Worm (Caenorhabditis elegans) whole organism, L2 larva: Measurements from ENCODE around the gene gst-40.

Source experiments
- aly-2 ChIP-seq: fragments of 150-350 bp; optimal IDR thresholded peaks from 2 replicates; lab custom pipeline; 2014; ENCODE audit warnings: missing biosample characterization, missing genetic modification characterization
- ama-1 ChIP-seq: fragments of 150-350 bp; optimal IDR thresholded peaks from 2 replicates; lab custom pipeline; 2018; ENCODE audit warnings: inconsistent platforms
- fos-1 ChIP-seq: fragments of 150-350 bp; optimal IDR thresholded peaks from 2 replicates; lab custom pipeline; 2014; ENCODE audit warnings: missing biosample characterization, missing genetic modification characterization
- lin-13 ChIP-seq: fragments of 150-350 bp; optimal IDR thresholded peaks from 2 replicates; lab custom pipeline; 2014; ENCODE audit warnings: missing biosample characterization, missing genetic modification reagents, missing genetic modification characterization
- nhr-11 ChIP-seq: fragments of 150-350 bp; optimal IDR thresholded peaks from 2 replicates; lab custom pipeline; 2014; ENCODE audit warnings: missing biosample characterization, missing genetic modification characterization
- nhr-237 ChIP-seq: fragments of 150-350 bp; optimal IDR thresholded peaks from 2 replicates; lab custom pipeline; 2014; ENCODE audit warnings: missing biosample characterization, missing genetic modification characterization
- nhr-77 ChIP-seq: fragments of 150-350 bp; optimal IDR thresholded peaks from 2 replicates; lab custom pipeline; 2014; ENCODE audit warnings: missing biosample characterization, missing genetic modification characterization
- unc-39 ChIP-seq: fragments of 150-350 bp; optimal IDR thresholded peaks from 2 replicates; lab custom pipeline; 2014; ENCODE audit warnings: missing biosample characterization, missing genetic modification characterization
- unc-62 ChIP-seq: fragments of 150-350 bp; optimal IDR thresholded peaks from 2 replicates; lab custom pipeline; 2014; ENCODE audit warnings: missing biosample characterization, missing genetic modification reagents, missing genetic modification characterization
- zag-1 ChIP-seq: fragments of 150-350 bp; optimal IDR thresholded peaks from 2 replicates; lab custom pipeline; 2014; ENCODE audit warnings: missing biosample characterization, missing genetic modification characterization
- ztf-4 ChIP-seq: fragments of 150-350 bp; optimal IDR thresholded peaks from 2 replicates; lab custom pipeline; 2014; ENCODE audit warnings: missing biosample characterization, missing genetic modification characterization

DNA sequence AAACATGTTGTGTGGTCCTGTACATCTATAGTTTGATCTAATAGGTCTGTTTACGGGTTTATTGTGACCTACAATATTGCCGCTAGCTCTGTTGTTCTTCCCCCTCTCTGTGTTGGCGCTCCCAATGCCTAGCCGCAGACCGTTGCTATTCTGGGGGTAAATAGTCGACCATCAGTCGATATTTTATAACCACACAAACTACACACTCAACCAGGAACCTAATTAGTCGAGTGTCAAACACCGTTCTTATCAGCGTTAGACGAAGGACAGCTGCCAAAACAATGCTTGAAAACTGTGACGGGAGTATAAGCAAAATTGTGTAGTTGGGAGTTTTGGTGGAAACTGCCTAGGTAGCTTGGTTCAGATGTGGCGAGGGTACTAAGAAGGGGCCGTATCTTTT lies 22.1 kb downstream of the gst-40 start:
- TF ChIP-seq unc-62 (GFP tag; lab: Kevin White, UChicago) (no peak), lin-13 (GFP tag; lab: Kevin White, UChicago) (no peak), nhr-11 (no peak), nhr-77 (tag; lab: Kevin White, UChicago) (no peak), fos-1 (no peak), ztf-4 (tag; lab: Kevin White, UChicago) (no peak), unc-39 (tag; lab: Kevin White, UChicago) (no peak), ama-1 (lab: Kevin White, UChicago) (no peak), aly-2 (tag; lab: Kevin White, UChicago) (no peak), zag-1 (tag; lab: Kevin White, UChicago) (no peak), nhr-237 (tag; lab: Kevin White, UChicago) (no peak)
